Worm (Caenorhabditis elegans) whole organism, late embryonic: Measurements from ENCODE around the gene emc-2.

ENCODE experiments used
- K02D7.2 ChIP-seq: sonication (generic microtip); optimal IDR thresholded peaks from 2 replicates; lab custom pipeline; 2017; ENCODE audit warnings: mild to moderate bottlenecking, missing genetic modification characterization, missing compliant biosample characterization
- ama-1 ChIP-seq: fragments of 150-350 bp; optimal IDR thresholded peaks from 2 replicates; lab custom pipeline; 2014
- ceh-9 ChIP-seq: sonication (generic microtip); optimal IDR thresholded peaks from 2 replicates; lab custom pipeline; 2016; ENCODE audit warnings: mild to moderate bottlenecking, missing genetic modification characterization, inconsistent platforms, missing compliant biosample characterization
- elt-4 ChIP-seq: sonication (generic microtip); optimal IDR thresholded peaks from 2 replicates; lab custom pipeline; 2016; ENCODE audit warnings: missing genetic modification characterization, missing compliant biosample characterization
- ets-4 ChIP-seq: sonication (generic microtip); optimal IDR thresholded peaks from 2 replicates; lab custom pipeline; 2016; ENCODE audit warnings: missing genetic modification characterization, missing compliant biosample characterization
- nfya-1 ChIP-seq: sonication (generic microtip); optimal IDR thresholded peaks from 2 replicates; lab custom pipeline; 2017; ENCODE audit warnings: missing genetic modification characterization, mild to moderate bottlenecking, missing compliant biosample characterization, antibody characterized with exemption, moderate library complexity
- nhr-11 ChIP-seq: fragments of 150-350 bp; optimal IDR thresholded peaks from 2 replicates; lab custom pipeline; 2014; ENCODE audit warnings: missing biosample characterization, missing genetic modification characterization
- pax-1 ChIP-seq: fragments of 150-350 bp; optimal IDR thresholded peaks from 2 replicates; lab custom pipeline; 2014; ENCODE audit warnings: missing biosample characterization, missing genetic modification characterization
- pha-4 ChIP-seq: fragments of 150-350 bp; optimal IDR thresholded peaks from 2 replicates; lab custom pipeline; 2018; ENCODE audit warnings: missing biosample characterization, missing genetic modification reagents, missing genetic modification characterization
- rnt-1 ChIP-seq: sonication (generic microtip); optimal IDR thresholded peaks from 2 replicates; lab custom pipeline; 2016; ENCODE audit warnings: missing genetic modification characterization, missing compliant biosample characterization
- ztf-16 ChIP-seq: sonication (generic microtip); optimal IDR thresholded peaks from 2 replicates; lab custom pipeline; 2017; ENCODE audit warnings: missing genetic modification characterization, missing compliant biosample characterization

DNA sequence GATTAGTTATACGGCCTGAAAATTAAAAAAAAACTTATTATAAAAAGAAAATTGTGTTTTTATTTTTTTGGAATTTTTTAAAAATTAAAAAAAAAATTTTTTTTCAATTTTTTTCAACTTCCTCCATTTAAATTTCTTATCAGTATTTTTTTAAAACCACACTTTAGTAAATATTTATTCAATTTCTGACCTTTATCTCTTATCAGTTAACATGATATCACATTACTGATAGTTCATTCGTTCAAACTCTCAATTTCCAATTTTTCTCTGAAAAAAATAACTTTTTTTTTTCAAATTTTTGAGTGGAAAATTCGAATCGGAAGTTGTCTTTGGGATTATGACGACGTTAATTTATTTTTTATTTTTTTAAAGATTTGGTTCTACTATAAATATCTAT is 8.2 kb downstream of the emc-2 start:
- TF ChIP-seq nhr-11 (tag; lab: Kevin White, UChicago) (no peak), pha-4 (tag; lab: Kevin White, UChicago) (no peak), ceh-9 (no peak), elt-4 (tag; lab: Kevin White, UChicago) (no peak), ama-1 (lab: Kevin White, UChicago) (no peak), K02D7.2 (no peak), rnt-1 (no peak), nfya-1 (tag; lab: Kevin White, UChicago) (no peak), ztf-16 (tag; lab: Kevin White, UChicago) (no peak), pax-1 (tag; lab: Kevin White, UChicago) (no peak), ets-4 (tag; lab: Kevin White, UChicago) (no peak)
